Worm (Caenorhabditis elegans) whole organism, young adult: ENCODE results near the gene bbln-1.
A peak's percentile ranks its signal among the peaks of the same experiment; 100 is the strongest.

Experiments used
- F37B4.10 ChIP-seq: fragments of 200-800 bp; sonication (Bioruptor generic); IDR thresholded peaks from 2 replicates; pipeline ENCODE4 v1.3.6; 2022; ENCODE audit warnings: missing genetic modification characterization, missing compliant biosample characterization
- F49E8.2 ChIP-seq: sonication (generic microtip); optimal IDR thresholded peaks from 3 replicates; lab custom pipeline; 2017; ENCODE audit warnings: missing genetic modification characterization, mild to moderate bottlenecking, missing compliant biosample characterization, antibody characterized with exemption, moderate library complexity; ENCODE audit not compliant: insufficient read depth
- K12H6.12 ChIP-seq: fragments of 200-800 bp; sonication (Bioruptor generic); optimal IDR thresholded peaks from 2 replicates; lab custom pipeline; 2018; ENCODE audit warnings: mild to moderate bottlenecking, missing genetic modification characterization, missing compliant biosample characterization
- lag-1 ChIP-seq: fragments of 200-800 bp; sonication (Bioruptor generic); IDR thresholded peaks from 2 replicates; pipeline ENCODE4 v1.3.6; 2022; ENCODE audit warnings: missing genetic modification reagents, missing genetic modification characterization, missing compliant biosample characterization
- lsy-27 ChIP-seq: sonication (generic microtip); optimal IDR thresholded peaks from 2 replicates; lab custom pipeline; 2017; ENCODE audit warnings: missing genetic modification characterization, mild to moderate bottlenecking, missing compliant biosample characterization, antibody characterized with exemption, missing genotype, borderline replicate concordance; ENCODE audit not compliant: insufficient read depth
- nhr-80 ChIP-seq: sonication (generic microtip); optimal IDR thresholded peaks from 2 replicates; lab custom pipeline; 2016; ENCODE audit warnings: missing genetic modification characterization, missing compliant biosample characterization
- repo-1 ChIP-seq: sonication (generic microtip); optimal IDR thresholded peaks from 2 replicates; lab custom pipeline; 2017; ENCODE audit warnings: mild to moderate bottlenecking, missing genetic modification characterization, missing compliant biosample characterization
- sea-2 ChIP-seq: fragments of 200-800 bp; sonication (Bioruptor generic); IDR thresholded peaks from 2 replicates; pipeline ENCODE4 v1.3.6; 2022; ENCODE audit warnings: missing genetic modification characterization, missing compliant biosample characterization
- tbx-9 ChIP-seq: sonication (generic microtip); optimal IDR thresholded peaks from 2 replicates; lab custom pipeline; 2016; ENCODE audit warnings: borderline replicate concordance, missing genetic modification characterization, inconsistent platforms, missing compliant biosample characterization
- unc-62 ChIP-seq: fragments of 150-350 bp; optimal IDR thresholded peaks from 2 replicates; lab custom pipeline; 2014; ENCODE audit warnings: missing biosample characterization, missing genetic modification reagents, missing genetic modification characterization
- ztf-18 ChIP-seq: sonication (generic microtip); optimal IDR thresholded peaks from 2 replicates; lab custom pipeline; 2016; ENCODE audit warnings: missing genotype, mild to moderate bottlenecking, missing genetic modification characterization, missing compliant biosample characterization

bbln-1 gene

ce11 chrX:3101562-3101961 lies 50.7 kb downstream of the bbln-1 start:
- no peak for TF ChIP-seq lag-1 (GFP tag; lab: Robert Waterston, UW)
- TF ChIP-seq unc-62 = no peak
- TF ChIP-seq F37B4.10 (GFP tag; lab: Robert Waterston, UW) = no peak
- TF ChIP-seq nhr-80 (tag; lab: Kevin White, UChicago) = peak; percentile 53
- TF ChIP-seq repo-1 (tag; lab: Kevin White, UChicago) = no peak
- TF ChIP-seq ztf-18 (tag; lab: Kevin White, UChicago) = peak; percentile 21
- peak; percentile 4 for TF ChIP-seq K12H6.12 (tag; lab: Kevin White, UChicago)
- TF ChIP-seq F49E8.2 = no peak
- no peak for TF ChIP-seq lsy-27 (tag; lab: Kevin White, UChicago)
- no peak for TF ChIP-seq tbx-9 (tag; lab: Kevin White, UChicago)
- no peak for TF ChIP-seq sea-2 (GFP tag; lab: Robert Waterston, UW)
